Fruit fly (Drosophila melanogaster): ENCODE data around the gene hng3.
A peak's percentile ranks its signal among the peaks of the same experiment; 100 is the strongest.

- peak; percentile 19 for TF ChIP-seq dac (GFP tag; optimal IDR thresholded peaks at IDR 0.05)
- peak; percentile 7 for TF ChIP-seq CG11762 (GFP tag; optimal IDR thresholded peaks at IDR 0.05; ENCODE audit: insufficient read depth)
Observed at dm6 chr3L:775053-775355, 19.7 kb upstream of the hng3 start.

Measured in whole organism, prepupa.